Worm (Caenorhabditis elegans) whole organism, dauer: Measurements from ENCODE around the gene F59B2.12.

Experiments used
- unc-62 ChIP-seq: sonication (generic microtip); optimal IDR thresholded peaks from 2 replicates; lab custom pipeline; 2017; ENCODE audit warnings: missing biosample characterization, missing genetic modification reagents, missing genetic modification characterization

Gene F59B2.12

ce11 chrIII:9030818-9031217 is 13.4 kb downstream of the F59B2.12 start:
- no peak for TF ChIP-seq unc-62 (GFP tag; lab: Kevin White, UChicago)

DNA sequence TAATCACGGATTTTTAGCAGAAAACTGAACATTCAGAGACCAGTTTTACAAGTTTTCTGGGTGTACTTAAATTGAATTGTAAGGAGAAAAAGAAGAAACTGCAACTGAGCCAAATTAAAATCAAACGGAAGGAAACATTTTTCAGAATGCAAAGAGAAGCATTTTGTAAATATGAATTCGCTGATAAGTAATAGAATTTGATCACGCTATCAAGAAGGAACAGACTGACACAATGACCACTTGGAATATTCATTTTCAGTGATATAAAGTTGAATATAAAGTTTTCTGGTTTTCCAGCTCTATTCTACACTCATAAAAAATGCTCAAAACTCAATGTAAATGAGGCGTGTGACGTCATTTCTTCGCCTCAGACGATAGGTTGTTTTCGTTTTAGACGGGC is 16.7 kb downstream of the F59B2.12 start:
- TF ChIP-seq unc-62 (GFP tag; lab: Kevin White, UChicago): no peak

DNA sequence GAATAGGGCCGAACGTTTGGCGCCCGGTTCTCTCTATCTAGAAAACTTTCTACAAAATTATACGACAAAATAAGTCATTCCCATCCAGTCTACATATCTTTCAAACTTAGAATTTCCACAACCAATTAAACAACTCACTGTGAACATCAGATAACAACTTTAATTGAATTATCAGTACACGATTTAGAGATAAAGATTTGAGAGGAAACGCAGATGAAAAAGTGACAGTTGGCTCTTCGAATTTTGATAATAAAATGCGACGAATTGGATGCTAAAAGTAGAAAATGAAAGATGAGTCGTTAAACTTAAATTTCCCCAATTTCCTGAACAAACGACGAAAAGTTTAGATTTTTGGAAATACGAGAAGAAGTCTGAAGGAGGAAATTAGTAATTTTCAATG is 17.6 kb downstream of the F59B2.12 start:
- TF ChIP-seq unc-62 (GFP tag; lab: Kevin White, UChicago): no peak

DNA sequence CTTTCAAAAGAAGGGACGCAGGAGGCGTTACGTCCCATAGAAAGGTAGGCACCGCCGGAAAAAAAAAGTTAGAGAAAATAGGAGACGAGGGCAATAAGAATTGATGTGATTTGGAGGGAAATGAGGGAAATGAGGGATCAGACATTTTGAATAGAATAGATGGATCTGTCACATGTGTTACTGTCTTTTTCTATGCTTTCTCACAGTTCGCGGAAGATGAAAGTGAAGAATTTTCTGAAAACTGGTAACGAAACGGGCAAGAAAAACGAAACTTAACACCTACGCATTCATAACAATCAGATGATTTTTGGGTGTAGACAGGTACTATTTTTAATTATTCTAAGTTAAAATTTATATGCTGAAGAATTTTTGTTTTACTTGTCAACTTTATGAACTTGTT is 20.3 kb downstream of the F59B2.12 start, which contains the start of gene R107.9:
TSS of gene R107.9 (plus strand) at position 301 of the 400 bp plus-strand sequence.
- no peak for TF ChIP-seq unc-62 (GFP tag; lab: Kevin White, UChicago)

ce11 chrIII:9043200-9043599 is 25.8 kb downstream of the F59B2.12 start, which contains the start of gene nac-2:
Gene nac-2, minus strand, starts transcription at chrIII:9043300.
- TF ChIP-seq unc-62 (GFP tag; lab: Kevin White, UChicago): no peak

- no peak for TF ChIP-seq unc-62 (GFP tag; lab: Kevin White, UChicago)
Observed at ce11 chrIII:9045838-9046237, 28.4 kb downstream of the F59B2.12 start, which contains the start of gene R107.2. Gene R107.2, minus strand, starts transcription at chrIII:9045938.

- no peak for TF ChIP-seq unc-62 (GFP tag; lab: Kevin White, UChicago)
Observed at ce11 chrIII:9047260-9047659, 29.9 kb downstream of the F59B2.12 start.

DNA sequence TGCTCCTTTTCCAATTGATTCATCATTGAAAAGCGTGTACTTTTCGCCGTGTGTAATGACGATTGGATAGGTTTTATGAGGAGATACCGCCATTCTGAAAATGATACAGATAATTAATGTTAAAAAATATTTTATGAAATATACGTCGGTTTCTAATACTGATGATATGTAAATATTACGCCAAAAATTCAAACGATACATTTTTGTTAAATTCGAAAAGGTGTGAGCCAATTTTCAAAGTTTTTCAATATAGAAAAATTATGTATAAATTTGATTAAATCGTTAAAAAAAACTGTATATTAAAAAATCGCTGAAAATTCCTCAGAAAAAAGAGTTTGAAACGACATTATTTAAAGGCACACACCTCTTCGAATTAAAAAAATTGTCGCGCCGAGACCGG is 33.2 kb downstream of the F59B2.12 start, which contains the start of gene ikke-1:
TSS of gene ikke-1 (minus strand) at position 101 of the 400 bp plus-strand sequence.
- no peak for TF ChIP-seq unc-62 (GFP tag; lab: Kevin White, UChicago)

ce11 chrIII:9051119-9051597 is 33.8 kb downstream of the F59B2.12 start:
- no peak for TF ChIP-seq unc-62 (GFP tag; lab: Kevin White, UChicago)

DNA sequence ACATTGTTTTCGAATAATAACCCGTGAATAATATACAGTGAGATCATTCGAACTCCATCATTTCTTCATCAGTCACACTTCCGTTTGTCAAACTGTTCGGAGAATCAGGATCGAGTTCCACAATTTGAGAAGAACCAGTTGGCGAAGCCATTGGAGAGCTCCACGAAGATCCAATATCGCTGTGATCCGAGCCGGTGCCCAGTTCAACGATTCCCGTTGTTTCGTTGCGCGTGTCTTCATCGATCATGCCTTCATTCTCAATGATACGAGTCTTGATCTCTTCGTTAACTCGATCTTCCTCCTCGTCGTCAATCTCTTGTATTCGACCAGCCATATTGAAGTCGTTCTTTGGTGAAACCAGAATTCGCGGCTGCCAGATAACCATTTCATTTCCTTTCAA is 34.3 kb downstream of the F59B2.12 start:
- no peak for TF ChIP-seq unc-62 (GFP tag; lab: Kevin White, UChicago)

DNA sequence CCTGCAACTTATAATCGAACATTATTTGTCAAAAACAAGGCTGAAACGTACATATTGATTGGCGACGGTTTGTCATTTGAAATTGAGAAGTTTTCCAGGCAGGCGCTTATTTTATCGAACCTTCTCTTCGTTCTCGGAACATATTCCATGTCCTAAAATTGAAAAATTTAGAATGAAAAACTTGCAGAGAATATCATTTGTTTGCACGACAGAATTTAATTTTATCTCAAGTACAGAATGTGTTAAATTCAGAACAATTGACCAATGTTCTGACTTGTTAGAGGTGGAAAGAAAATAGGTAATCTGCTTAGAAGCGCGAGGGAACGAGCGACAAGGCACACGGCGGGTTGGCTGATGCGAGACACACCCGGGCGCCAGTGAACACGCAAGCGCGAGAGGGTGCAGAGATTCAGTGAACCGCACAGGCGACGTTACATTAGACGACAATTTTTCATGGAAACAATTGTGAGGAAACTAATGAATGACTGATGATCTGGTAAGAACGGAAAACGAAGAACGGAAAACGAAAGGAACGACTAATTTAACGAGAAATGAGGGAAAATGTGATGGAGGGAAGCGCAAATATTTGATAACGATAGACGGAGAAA is 35.1 kb downstream of the F59B2.12 start:
- no peak for TF ChIP-seq unc-62 (GFP tag; lab: Kevin White, UChicago)

DNA sequence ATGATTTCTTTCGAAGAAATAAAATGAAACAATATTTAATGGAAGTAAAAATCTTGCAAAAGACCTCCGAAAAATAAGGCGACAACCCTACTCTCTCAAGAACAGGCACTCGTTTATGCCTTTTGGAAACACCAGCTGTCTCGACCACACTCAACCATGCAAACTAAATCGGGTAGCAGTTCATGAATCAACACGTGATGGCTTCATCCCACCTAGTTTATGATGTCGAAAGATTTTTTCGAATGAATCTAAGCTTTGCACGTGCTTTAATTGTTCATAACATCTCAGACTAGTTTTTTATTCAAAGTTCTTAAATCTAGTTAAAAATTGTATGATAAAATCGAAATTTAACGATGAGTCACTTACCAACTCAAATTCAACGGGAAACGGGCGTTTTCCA is 35.9 kb downstream of the F59B2.12 start:
- TF ChIP-seq unc-62 (GFP tag; lab: Kevin White, UChicago): no peak

DNA sequence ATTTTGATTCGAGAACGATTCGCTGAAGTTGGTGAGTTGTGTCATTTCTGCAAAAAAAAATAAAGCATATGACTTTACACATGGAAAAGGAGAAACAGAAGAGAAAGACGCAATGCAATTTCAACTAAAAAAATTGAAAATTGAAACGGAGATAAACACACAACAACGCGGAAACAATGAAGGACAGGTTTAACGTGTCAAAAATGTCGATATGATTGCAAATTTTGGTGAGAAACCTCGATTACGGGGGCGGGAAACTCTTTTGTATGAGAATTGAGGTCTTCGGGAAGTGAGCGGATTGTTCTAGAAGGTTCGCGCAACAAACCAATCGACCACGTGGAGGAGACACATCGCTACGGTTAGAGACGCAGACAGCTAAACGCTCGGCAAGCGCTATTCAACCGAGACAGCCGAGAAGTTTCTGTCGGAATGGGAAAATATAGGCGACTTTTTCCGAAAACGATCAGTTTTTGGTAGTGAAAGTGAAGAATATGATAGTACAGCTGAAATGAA is 36.4 kb downstream of the F59B2.12 start, which contains the start of gene R107.5:
TSS of gene R107.5 (minus strand) at position 51 of the 513 bp plus-strand sequence.
- TF ChIP-seq unc-62 (GFP tag; lab: Kevin White, UChicago): no peak

DNA sequence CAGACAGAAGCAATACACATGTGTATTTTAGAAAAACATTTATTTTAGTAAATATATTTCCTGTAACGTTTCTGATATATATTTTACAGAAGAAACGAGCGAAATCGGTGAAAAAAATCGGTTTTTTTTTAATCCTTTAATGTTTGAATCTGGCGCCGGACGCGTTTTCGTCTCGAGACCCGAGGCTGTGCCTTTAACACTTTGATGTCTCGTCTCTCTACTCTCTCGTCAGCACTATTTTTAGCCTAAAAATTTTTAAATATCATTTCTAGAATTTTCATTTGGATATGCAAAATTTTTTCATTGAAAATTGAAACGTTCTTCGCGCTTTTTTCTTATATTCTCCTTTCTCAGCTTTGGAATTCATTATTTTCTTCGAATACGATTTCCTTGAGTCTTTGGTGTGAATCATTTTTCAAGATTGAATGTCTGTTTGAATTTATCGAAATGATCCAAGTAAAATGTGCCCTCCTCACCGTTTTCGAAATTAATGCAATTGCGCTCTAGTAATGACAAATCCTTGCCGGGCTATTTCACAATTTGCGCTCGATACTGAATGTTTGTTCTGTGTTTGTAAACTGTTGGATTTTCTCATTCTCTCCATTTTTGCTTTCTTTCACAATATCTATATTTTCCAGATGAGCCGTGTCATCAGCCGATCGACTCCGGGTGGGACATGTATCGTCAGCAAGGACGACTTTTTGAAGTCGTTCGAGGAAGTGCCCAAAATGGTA is 37.2 kb downstream of the F59B2.12 start, which contains the start of gene cls-2:
TSS of gene cls-2 (plus strand) at position 635 of the 734 bp plus-strand sequence.
- TF ChIP-seq unc-62 (GFP tag; lab: Kevin White, UChicago): no peak

- TF ChIP-seq unc-62 (GFP tag; lab: Kevin White, UChicago): no peak
Observed at ce11 chrIII:9058959-9059534, 41.6 kb downstream of the F59B2.12 start, which contains the start of gene gst-1. Gene gst-1, plus strand, starts transcription at chrIII:9059331.

ce11 chrIII:9060267-9060666 is 42.9 kb downstream of the F59B2.12 start:
- TF ChIP-seq unc-62 (GFP tag; lab: Kevin White, UChicago): no peak
